Worm (Caenorhabditis elegans) whole organism, late embryonic: ENCODE data around the gene C04C3.6.
"Not testable (repeated sequence)": the region's sequence is repeated elsewhere in the genome, so short reads cannot be mapped to it uniquely, and the experiment has no call there.

ENCODE experiments used
- F13H6.1 ChIP-seq: sonication (generic microtip); optimal IDR thresholded peaks from 2 replicates; lab custom pipeline; 2016; ENCODE audit warnings: missing genetic modification characterization, missing compliant biosample characterization
- K09A11.1 ChIP-seq: sonication (generic microtip); optimal IDR thresholded peaks from 2 replicates; lab custom pipeline; 2017; ENCODE audit warnings: antibody characterized with exemption, mild to moderate bottlenecking, missing genetic modification characterization, missing compliant biosample characterization; ENCODE audit not compliant: insufficient read depth
- ahr-1 ChIP-seq: sonication (generic microtip); optimal IDR thresholded peaks from 2 replicates; lab custom pipeline; 2016; ENCODE audit warnings: missing genetic modification characterization, missing compliant biosample characterization
- ceh-14 ChIP-seq: sonication (generic microtip); optimal IDR thresholded peaks from 2 replicates; lab custom pipeline; 2016; ENCODE audit warnings: missing genotype, missing genetic modification characterization, missing compliant biosample characterization
- ceh-22 ChIP-seq: sonication (generic microtip); optimal IDR thresholded peaks from 2 replicates; lab custom pipeline; 2017; ENCODE audit warnings: missing biosample characterization, missing genetic modification characterization
- ceh-34 ChIP-seq: sonication (generic microtip); optimal IDR thresholded peaks from 2 replicates; lab custom pipeline; 2016; ENCODE audit warnings: mild to moderate bottlenecking, missing genetic modification characterization, missing compliant biosample characterization
- ceh-9 ChIP-seq: sonication (generic microtip); optimal IDR thresholded peaks from 2 replicates; lab custom pipeline; 2016; ENCODE audit warnings: mild to moderate bottlenecking, missing genetic modification characterization, inconsistent platforms, missing compliant biosample characterization
- dmd-4 ChIP-seq: sonication (generic microtip); optimal IDR thresholded peaks from 2 replicates; lab custom pipeline; 2016; ENCODE audit warnings: borderline replicate concordance, missing genetic modification characterization, missing compliant biosample characterization
- dve-1 ChIP-seq: sonication (generic microtip); optimal IDR thresholded peaks from 2 replicates; lab custom pipeline; 2017; ENCODE audit warnings: antibody characterized with exemption, mild to moderate bottlenecking, missing genetic modification characterization, missing compliant biosample characterization
- elt-2 ChIP-seq: sonication (generic microtip); optimal IDR thresholded peaks from 2 replicates; lab custom pipeline; 2016; ENCODE audit warnings: missing genetic modification reagents, missing genetic modification characterization, missing compliant biosample characterization
- elt-4 ChIP-seq: sonication (generic microtip); optimal IDR thresholded peaks from 2 replicates; lab custom pipeline; 2016; ENCODE audit warnings: missing genetic modification characterization, missing compliant biosample characterization
- ets-4 ChIP-seq: sonication (generic microtip); optimal IDR thresholded peaks from 2 replicates; lab custom pipeline; 2016; ENCODE audit warnings: missing genetic modification characterization, missing compliant biosample characterization
- fkh-10 ChIP-seq: fragments of 150-350 bp; optimal IDR thresholded peaks from 2 replicates; lab custom pipeline; 2014; ENCODE audit warnings: missing biosample characterization, missing genetic modification reagents, missing genetic modification characterization
- fkh-6 ChIP-seq: sonication (generic microtip); optimal IDR thresholded peaks from 2 replicates; lab custom pipeline; 2016; ENCODE audit warnings: missing genetic modification characterization, missing compliant biosample characterization
- gmeb-2 ChIP-seq: sonication (generic microtip); optimal IDR thresholded peaks from 2 replicates; lab custom pipeline; 2016; ENCODE audit warnings: missing genetic modification characterization, inconsistent platforms, missing compliant biosample characterization
- hlh-15 ChIP-seq: sonication (generic microtip); optimal IDR thresholded peaks from 2 replicates; lab custom pipeline; 2016; ENCODE audit warnings: missing genetic modification characterization, missing compliant biosample characterization
- hlh-30 ChIP-seq: sonication (generic microtip); optimal IDR thresholded peaks from 2 replicates; lab custom pipeline; 2017; ENCODE audit warnings: antibody characterized with exemption, missing genetic modification characterization, missing compliant biosample characterization; ENCODE audit not compliant: insufficient read depth
- hlh-6 ChIP-seq: sonication (generic microtip); optimal IDR thresholded peaks from 2 replicates; lab custom pipeline; 2016; ENCODE audit warnings: missing genotype, missing genetic modification characterization, missing compliant biosample characterization
- hlh-8 ChIP-seq: sonication (generic microtip); optimal IDR thresholded peaks from 2 replicates; lab custom pipeline; 2016; ENCODE audit warnings: missing genotype, missing genetic modification characterization, missing compliant biosample characterization
- nfya-1 ChIP-seq: sonication (generic microtip); optimal IDR thresholded peaks from 2 replicates; lab custom pipeline; 2017; ENCODE audit warnings: missing genetic modification characterization, mild to moderate bottlenecking, missing compliant biosample characterization, antibody characterized with exemption, moderate library complexity
- nhr-11 ChIP-seq: fragments of 150-350 bp; optimal IDR thresholded peaks from 2 replicates; lab custom pipeline; 2014; ENCODE audit warnings: missing biosample characterization, missing genetic modification characterization
- pag-3 ChIP-seq: sonication (generic microtip); optimal IDR thresholded peaks from 2 replicates; lab custom pipeline; 2016; ENCODE audit warnings: missing compliant biosample characterization, missing genetic modification characterization, borderline replicate concordance
- rnt-1 ChIP-seq: sonication (generic microtip); optimal IDR thresholded peaks from 2 replicates; lab custom pipeline; 2016; ENCODE audit warnings: missing genetic modification characterization, missing compliant biosample characterization
- sdc-2 ChIP-seq: sonication (generic microtip); optimal IDR thresholded peaks from 2 replicates; lab custom pipeline; 2016; ENCODE audit warnings: missing genotype, missing genetic modification characterization, missing compliant biosample characterization
- sox-2 ChIP-seq: fragments of 200-800 bp; sonication (Bioruptor generic); IDR thresholded peaks from 2 replicates; pipeline ENCODE4 v1.3.6; 2022; ENCODE audit warnings: missing genetic modification reagents, missing genetic modification characterization, missing compliant biosample characterization
- sox-4 ChIP-seq: sonication (generic microtip); optimal IDR thresholded peaks from 2 replicates; lab custom pipeline; 2017; ENCODE audit warnings: mild to moderate bottlenecking, missing genetic modification characterization, inconsistent platforms, missing compliant biosample characterization
- syd-9 ChIP-seq: sonication (generic microtip); optimal IDR thresholded peaks from 2 replicates; lab custom pipeline; 2016; ENCODE audit warnings: mild to moderate bottlenecking, missing genetic modification characterization, moderate library complexity, missing compliant biosample characterization
- unc-3 ChIP-seq, 2 experiments: fragments of 200-800 bp in 1 of 2; sonication (Bioruptor generic) in 1 of 2; sonication (generic microtip) in 1 of 2; conservative IDR thresholded peaks in 1 of 2; optimal IDR thresholded peaks in 1 of 2; 2 replicates each; pipeline versions ENCODE4 v1.3.6 to Lab custom; 2016 to 2022; ENCODE audit warnings: missing compliant biosample characterization in 2 of 2, missing genetic modification characterization in 2 of 2, missing genetic modification reagents in 1 of 2
- unc-86 ChIP-seq: sonication (generic microtip); optimal IDR thresholded peaks from 2 replicates; lab custom pipeline; 2016; ENCODE audit warnings: missing genetic modification characterization, missing compliant biosample characterization
- ztf-16 ChIP-seq: sonication (generic microtip); optimal IDR thresholded peaks from 2 replicates; lab custom pipeline; 2017; ENCODE audit warnings: missing genetic modification characterization, missing compliant biosample characterization

C04C3.6 gene

DNA sequence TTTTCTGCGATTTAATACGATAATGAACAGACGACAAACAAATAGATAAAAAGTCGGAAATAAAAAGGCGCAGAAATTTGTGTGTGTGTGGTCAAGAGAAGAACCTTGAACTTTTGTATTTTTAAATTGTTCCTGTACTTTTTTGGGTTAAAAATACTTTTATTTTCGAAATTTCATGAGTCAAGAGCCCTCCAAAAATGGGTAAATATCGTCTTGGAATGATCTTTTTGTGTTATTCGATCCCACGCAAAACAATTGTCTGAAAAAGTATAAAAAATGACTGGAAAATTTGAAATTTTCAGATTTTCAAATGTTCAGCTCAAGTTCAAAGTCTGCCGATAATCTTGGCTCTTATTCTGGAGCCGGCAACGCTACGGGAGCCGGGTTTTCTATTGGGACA lies 26.8 kb downstream of the C04C3.6 start, which contains the start of gene C04C3.14:
Gene C04C3.14, plus strand, starts transcription at position 301 of the 400 bp plus-strand sequence.
- TF ChIP-seq dve-1 (tag; lab: Kevin White, UChicago) (no peak), fkh-6 (tag; lab: Kevin White, UChicago) (no peak), sox-2 (no peak), hlh-15 (no peak), ceh-22 (tag; lab: Kevin White, UChicago) (no peak), ceh-9 (no peak), F13H6.1 (no peak), syd-9 (no peak), gmeb-2 (tag; lab: Kevin White, UChicago) (no peak), pag-3 (tag; lab: Kevin White, UChicago) (no peak), ets-4 (no peak), ahr-1 (no peak), elt-2 (tag; lab: Kevin White, UChicago) (no peak), dmd-4 (tag; lab: Kevin White, UChicago) (no peak), ztf-16 (tag; lab: Kevin White, UChicago) (no peak), elt-4 (no peak), hlh-6 (no peak), rnt-1 (tag; lab: Kevin White, UChicago) (no peak), sox-4 (tag; lab: Kevin White, UChicago) (no peak)

DNA sequence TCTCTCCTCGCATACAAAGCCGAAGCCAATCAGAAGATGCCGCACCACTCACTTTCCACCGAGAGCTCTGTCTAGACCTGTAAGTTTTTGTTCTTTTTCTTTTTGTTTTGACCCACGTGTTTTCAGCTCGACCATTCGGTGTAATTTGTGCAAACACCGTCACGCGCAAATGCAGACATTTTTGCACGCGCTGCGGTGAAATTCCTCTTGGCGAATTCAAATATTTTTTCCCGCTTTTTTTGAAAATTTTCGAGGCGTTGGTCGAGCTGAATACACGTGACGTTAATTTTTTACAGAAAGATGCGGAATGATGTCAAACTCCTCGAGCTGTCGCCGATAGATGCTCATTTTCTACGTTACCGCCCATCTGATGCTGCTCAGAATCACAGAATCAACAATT lies 28.4 kb downstream of the C04C3.6 start, which contains the start of gene C04C3.4:
Gene C04C3.4, plus strand, starts transcription at position 301 of the 400 bp plus-strand sequence.
- not testable (repeated sequence) for TF ChIP-seq gmeb-2, nfya-1, K09A11.1 (tag; lab: Kevin White, UChicago)

- not testable (repeated sequence) for TF ChIP-seq ceh-34 (tag; lab: Kevin White, UChicago); sdc-2 (tag; lab: Kevin White, UChicago); fkh-10 (GFP tag; lab: Kevin White, UChicago)
- TF ChIP-seq, all 69 proteins: peak for 0; not testable (repeated sequence) for 69
Measured at ce11 chrIV:3389999-3390398, 32.4 kb downstream of the C04C3.6 start, which contains the start of gene B0546.5. B0546.5 (minus strand) TSS chrIV:3390099.

- TF ChIP-seq sox-2 (no peak), ahr-1 (no peak), F13H6.1 (no peak)
- TF ChIP-seq, all 69 proteins: peak for 0
Measured at ce11 chrIV:3386504-3387290, 35.7 kb downstream of the C04C3.6 start.

- TF ChIP-seq K09A11.1 (tag; lab: Kevin White, UChicago) (no peak), ceh-9 (no peak), ceh-14 (tag; lab: Kevin White, UChicago) (no peak), nhr-11 (tag; lab: Kevin White, UChicago) (no peak), nfya-1 (tag; lab: Kevin White, UChicago) (peak; percentile 28), unc-86 (no peak), elt-2 (tag; lab: Kevin White, UChicago) (no peak), hlh-8 (tag; lab: Kevin White, UChicago) (no peak), hlh-30 (tag; lab: Kevin White, UChicago) (peak; percentile 91), unc-3 (GFP tag; conservative IDR thresholded peaks at IDR 0.05; lab: Robert Waterston, UW) (no peak), unc-3 (tag; optimal IDR thresholded peaks at IDR 0.05; lab: Kevin White, UChicago) (no peak)
Measured at ce11 chrIV:3385337-3386215, 36.8 kb downstream of the C04C3.6 start, which contains the start of gene mai-2. mai-2 (plus strand) TSS chrIV:3385910.
